Fruit fly (Drosophila melanogaster): ENCODE measurements around the gene CG1910.

CG1910 gene

DNA sequence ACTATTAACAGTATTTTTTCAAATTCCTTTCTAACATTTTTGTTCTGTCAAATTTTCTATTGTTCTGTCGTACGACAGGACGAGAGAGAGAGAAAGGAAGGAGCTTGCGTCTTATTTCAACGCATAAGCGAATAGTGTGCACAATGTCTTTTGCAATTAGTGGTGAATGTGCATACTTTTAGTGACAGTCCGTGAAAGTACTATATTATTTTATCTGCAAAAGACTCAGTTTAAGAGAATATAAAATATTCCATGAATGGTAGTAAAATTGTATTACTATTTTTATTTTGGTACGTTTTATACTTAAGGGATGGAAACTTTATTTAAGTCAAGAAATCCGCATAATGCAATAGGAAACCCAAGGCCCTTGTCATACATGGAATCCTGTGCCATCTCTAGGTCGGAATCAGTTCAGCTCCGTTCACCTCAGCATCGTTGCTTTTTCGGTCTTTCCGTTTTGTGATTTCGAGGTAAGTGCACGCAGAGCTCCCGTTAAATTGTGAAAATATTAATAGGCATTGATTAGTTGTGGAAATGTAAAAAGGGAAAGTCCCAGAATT, 9.3 kb upstream of the CG1910 start, which contains the start of gene eEF1alpha2:
Gene eEF1alpha2, plus strand, starts transcription at position 409 of the 560 bp plus-strand sequence.
- peak; percentile 10; the same call in 1 of the 2 replicates for TF ChIP-seq Gug (GFP tag; IDR thresholded peaks at IDR 0.05)
- TF ChIP-seq Sox15 (GFP tag; optimal IDR thresholded peaks at IDR 0.05) = no peak

DNA sequence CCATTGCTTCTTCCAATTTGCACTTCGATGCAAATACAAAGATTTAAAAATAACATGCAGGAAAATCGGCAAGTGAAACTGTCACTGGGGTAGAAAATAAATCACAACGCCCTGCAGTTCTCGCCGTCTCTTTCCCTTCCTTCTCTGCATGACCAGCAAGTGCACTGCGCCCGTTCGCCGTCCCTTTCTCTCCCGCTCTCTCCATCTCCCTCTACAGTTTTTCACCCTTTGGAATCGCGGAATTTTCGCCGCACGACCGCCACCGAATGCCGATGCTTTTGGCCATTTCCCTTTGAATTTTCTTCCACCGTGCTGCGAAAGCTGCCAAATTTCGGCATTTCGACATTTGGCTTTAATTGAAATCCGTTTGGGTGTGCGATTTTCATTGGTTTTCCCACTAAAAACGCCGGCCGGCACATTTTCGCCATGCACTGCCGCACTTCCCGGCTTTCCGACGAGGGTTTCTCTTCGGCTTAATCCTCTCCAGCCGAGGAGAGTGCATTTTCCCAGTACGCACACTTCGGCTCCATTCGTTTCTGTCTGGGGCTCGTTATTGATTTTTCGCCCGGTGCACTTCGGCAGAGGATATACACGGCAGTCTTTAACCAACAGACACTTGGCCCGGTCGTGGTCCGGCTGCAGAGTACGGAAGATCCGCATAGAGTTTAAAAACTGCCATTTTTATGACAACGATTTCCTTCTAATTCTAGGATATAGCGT, 8.2 kb upstream of the CG1910 start:
- TF ChIP-seq CG8119 (GFP tag; IDR thresholded peaks at IDR 0.05) = no peak
- no peak for TF ChIP-seq CG10631 (GFP tag; optimal IDR thresholded peaks at IDR 0.05)
- no peak for TF ChIP-seq CG11762 (GFP tag; optimal IDR thresholded peaks at IDR 0.05; ENCODE audit: insufficient read depth)
- no peak for TF ChIP-seq CG16779 (tag; optimal IDR thresholded peaks at IDR 0.05)

DNA sequence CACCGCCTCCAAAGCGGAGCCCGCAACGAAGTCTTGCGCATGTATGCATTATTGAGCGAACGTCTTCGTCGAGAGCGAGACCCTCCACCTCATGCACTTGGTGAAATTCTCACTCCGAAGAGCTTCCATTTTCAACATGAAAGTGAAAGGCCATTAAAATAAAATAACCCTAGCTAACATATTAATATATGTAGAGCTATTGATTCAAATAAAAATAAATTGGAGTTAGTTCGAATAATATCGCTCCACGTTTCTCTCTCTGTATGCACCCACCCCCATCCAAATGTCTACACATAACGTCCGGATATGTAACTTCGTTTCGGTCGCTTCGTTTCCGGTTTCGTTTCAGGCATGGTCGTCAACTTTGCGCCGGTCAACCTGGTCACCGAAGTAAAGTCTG, 6.2 kb upstream of the CG1910 start:
- TF ChIP-seq dsx (GFP tag; optimal IDR thresholded peaks at IDR 0.05; ENCODE audit: poor library complexity, severe bottlenecking) (peak; percentile 11), CG11902 (GFP tag; optimal IDR thresholded peaks at IDR 0.05) (no peak), Gug (GFP tag; IDR thresholded peaks at IDR 0.05) (0 out of 2 replicates have a peak, but pooled peaks have one; percentile 31), Hr4 (GFP tag; optimal IDR thresholded peaks at IDR 0.05) (no peak), CG8119 (GFP tag; IDR thresholded peaks at IDR 0.05) (no peak), CG16779 (tag; optimal IDR thresholded peaks at IDR 0.05) (no peak), CG7368 (GFP tag; optimal IDR thresholded peaks at IDR 0.05) (no peak), CG6808 (GFP tag; optimal IDR thresholded peaks at IDR 0.05) (no peak), vri (GFP tag; optimal IDR thresholded peaks at IDR 0.05) (no peak), lz (GFP tag; optimal IDR thresholded peaks at IDR 0.05) (no peak), Eip78C (GFP tag) (peak; percentile 57), Hr38 (GFP tag; optimal IDR thresholded peaks at IDR 0.05) (no peak), CG3919 (GFP tag; optimal IDR thresholded peaks at IDR 0.05) (no peak), CG8632 (GFP tag; optimal IDR thresholded peaks at IDR 0.05) (no peak), esn (GFP tag; optimal IDR thresholded peaks at IDR 0.05) (peak; percentile 9), CG15336 (GFP tag; IDR thresholded peaks at IDR 0.05) (peak; percentile 59), CG3032 (tag; optimal IDR thresholded peaks at IDR 0.05) (no peak), CG6163 (GFP tag; IDR thresholded peaks at IDR 0.05) (peak; percentile 42; the same call in 1 of the 3 replicates), CG11294 (GFP tag; IDR thresholded peaks at IDR 0.05) (no peak), Sox15 (GFP tag; optimal IDR thresholded peaks at IDR 0.05) (no peak), Met (GFP tag; optimal IDR thresholded peaks at IDR 0.05) (no peak), ss (GFP tag; optimal IDR thresholded peaks at IDR 0.05) (no peak), CG31627 (GFP tag; optimal IDR thresholded peaks at IDR 0.05) (no peak), eg (GFP tag; IDR thresholded peaks at IDR 0.05) (peak; percentile 66; the same call in 2 of the 3 replicates), Smox (GFP tag; optimal IDR thresholded peaks at IDR 0.05) (no peak), dac (GFP tag; optimal IDR thresholded peaks at IDR 0.05) (no peak), CG6854 (GFP tag; optimal IDR thresholded peaks at IDR 0.05) (no peak), CG10669 (GFP tag; optimal IDR thresholded peaks at IDR 0.05) (no peak), achi (GFP tag; optimal IDR thresholded peaks at IDR 0.05) (no peak), Blimp-1 (GFP tag; optimal IDR thresholded peaks at IDR 0.05) (no peak), Lpt (GFP tag; optimal IDR thresholded peaks at IDR 0.05) (no peak), Sox102F (GFP tag; optimal IDR thresholded peaks at IDR 0.05) (no peak), CG6792 (GFP tag; optimal IDR thresholded peaks at IDR 0.05) (no peak), cyc (GFP tag; optimal IDR thresholded peaks at IDR 0.05) (no peak), Hr39 (GFP tag; optimal IDR thresholded peaks at IDR 0.05) (no peak), CG4318 (GFP tag; optimal IDR thresholded peaks at IDR 0.05) (no peak), Eip93F (GFP tag; optimal IDR thresholded peaks at IDR 0.05) (no peak), fkh (GFP tag; optimal IDR thresholded peaks at IDR 0.05) (no peak), CG6276 (GFP tag; optimal IDR thresholded peaks at IDR 0.05) (no peak), fd85E (GFP tag; optimal IDR thresholded peaks at IDR 0.05) (no peak), pdm3 (GFP tag; optimal IDR thresholded peaks at IDR 0.05) (peak; percentile 7), CG11762 (GFP tag; optimal IDR thresholded peaks at IDR 0.05; ENCODE audit: insufficient read depth) (no peak), salr (GFP tag; optimal IDR thresholded peaks at IDR 0.05) (no peak), CG8319 (GFP tag; optimal IDR thresholded peaks at IDR 0.05) (no peak)

Measured in whole organism, prepupa.